Worm (Caenorhabditis elegans) whole organism, L4 larva: Measurements from ENCODE around the gene ZK1236.5.

Experiments used
- D1046.2 ChIP-seq: fragments of 200-800 bp; sonication (Bioruptor generic); IDR thresholded peaks from 2 replicates; pipeline ENCODE4 v1.3.6; 2022; ENCODE audit warnings: missing genetic modification characterization, missing compliant biosample characterization
- F44E2.7 ChIP-seq: fragments of 200-800 bp; sonication (Bioruptor generic); IDR thresholded peaks from 2 replicates; pipeline ENCODE4 v2.1.2; 2022; ENCODE audit warnings: missing genetic modification characterization, missing compliant biosample characterization
- F49E8.2 ChIP-seq: sonication (generic microtip); optimal IDR thresholded peaks from 2 replicates; lab custom pipeline; 2016; ENCODE audit warnings: missing compliant biosample characterization, mild to moderate bottlenecking, missing genetic modification characterization, borderline replicate concordance
- Y48G9A.11 ChIP-seq: fragments of 200-800 bp; sonication (Bioruptor generic); IDR thresholded peaks from 2 replicates; pipeline ENCODE4 v1.3.6; 2022; ENCODE audit warnings: missing genetic modification reagents, missing genetic modification characterization, missing compliant biosample characterization
- Y5F2A.4 ChIP-seq: fragments of 200-800 bp; sonication (Bioruptor generic); optimal IDR thresholded peaks from 2 replicates; lab custom pipeline; 2018; ENCODE audit warnings: mild to moderate bottlenecking, missing genetic modification characterization, missing compliant biosample characterization
- ZK337.2 ChIP-seq: fragments of 200-800 bp; sonication (Bioruptor generic); IDR thresholded peaks from 2 replicates; pipeline ENCODE4 v1.3.6; 2022; ENCODE audit warnings: missing genetic modification reagents, missing genetic modification characterization, missing compliant biosample characterization
- aha-1 ChIP-seq: fragments of 150-350 bp; peaks from one replicate; lab custom pipeline; 2014; ENCODE audit warnings: missing biosample characterization, missing genetic modification characterization
- ceh-28 ChIP-seq: fragments of 150-350 bp; optimal IDR thresholded peaks from 2 replicates; lab custom pipeline; 2014; ENCODE audit warnings: missing biosample characterization, missing genetic modification reagents, missing genetic modification characterization
- ceh-32 ChIP-seq: sonication (generic microtip); optimal IDR thresholded peaks from 2 replicates; lab custom pipeline; 2016; ENCODE audit warnings: mild to moderate bottlenecking, missing genetic modification characterization, missing compliant biosample characterization; ENCODE audit not compliant: poor library complexity
- ceh-62 ChIP-seq: sonication (generic microtip); optimal IDR thresholded peaks from 2 replicates; lab custom pipeline; 2017; ENCODE audit warnings: missing biosample characterization, missing genetic modification characterization
- ctbp-1 ChIP-seq: fragments of 200-800 bp; sonication (Bioruptor generic); IDR thresholded peaks from 2 replicates; pipeline ENCODE4 v1.3.6; 2022; ENCODE audit warnings: missing genetic modification reagents, missing genetic modification characterization, missing compliant biosample characterization
- daf-12 ChIP-seq: fragments of 150-350 bp; optimal IDR thresholded peaks from 2 replicates; lab custom pipeline; 2014; ENCODE audit warnings: missing biosample characterization, missing genetic modification reagents, missing genetic modification characterization
- daf-8 ChIP-seq: fragments of 200-800 bp; sonication (Bioruptor generic); IDR thresholded peaks from 2 replicates; pipeline ENCODE4 v1.3.6; 2022; ENCODE audit warnings: missing genetic modification characterization, missing compliant biosample characterization
- dmd-6 ChIP-seq: fragments of 200-800 bp; sonication (Bioruptor generic); IDR thresholded peaks from 2 replicates; pipeline ENCODE4 v1.3.6; 2022; ENCODE audit warnings: missing genetic modification reagents, missing genetic modification characterization, missing compliant biosample characterization
- dpl-1 ChIP-seq: fragments of 150-350 bp; optimal IDR thresholded peaks from 2 replicates; lab custom pipeline; 2014; ENCODE audit warnings: missing biosample characterization, missing genetic modification reagents, missing genetic modification characterization
- hif-1 ChIP-seq, 2 experiments: sonication (generic microtip); optimal IDR thresholded peaks; 2 replicates each; lab custom pipeline; 2016 to 2017; ENCODE audit warnings: missing compliant biosample characterization in 2 of 2, missing genetic modification characterization in 2 of 2, missing genetic modification reagents in 2 of 2, missing genotype in 2 of 2, mild to moderate bottlenecking in 1 of 2
- hlh-30 ChIP-seq: sonication (generic microtip); optimal IDR thresholded peaks from 2 replicates; lab custom pipeline; 2017; ENCODE audit warnings: antibody characterized with exemption, mild to moderate bottlenecking, missing genetic modification characterization, missing compliant biosample characterization; ENCODE audit not compliant: insufficient read depth
- jun-1 ChIP-seq: fragments of 150-350 bp; optimal IDR thresholded peaks from 2 replicates; lab custom pipeline; 2014; ENCODE audit warnings: missing biosample characterization, missing genetic modification reagents, missing genetic modification characterization
- lim-7 ChIP-seq: fragments of 200-800 bp; sonication (Bioruptor generic); IDR thresholded peaks from 2 replicates; pipeline ENCODE4 v1.3.6; 2022; ENCODE audit warnings: missing genetic modification characterization, missing compliant biosample characterization
- lin-1 ChIP-seq: fragments of 200-800 bp; sonication (Bioruptor generic); IDR thresholded peaks from 2 replicates; pipeline ENCODE4 v1.3.6; 2022; ENCODE audit warnings: missing genetic modification reagents, missing genetic modification characterization, missing compliant biosample characterization
- lin-13 ChIP-seq: fragments of 150-350 bp; optimal IDR thresholded peaks from 2 replicates; lab custom pipeline; 2014; ENCODE audit warnings: missing biosample characterization, missing genetic modification reagents, missing genetic modification characterization
- lin-15B ChIP-seq: fragments of 150-350 bp; sonication (generic microtip); optimal IDR thresholded peaks from 3 replicates; lab custom pipeline; 2014; ENCODE audit warnings: missing biosample characterization, missing genetic modification characterization
- lin-38 ChIP-seq: fragments of 200-800 bp; sonication (Bioruptor generic); IDR thresholded peaks from 2 replicates; pipeline ENCODE4 v1.3.6; 2022; ENCODE audit warnings: missing genetic modification reagents, missing genetic modification characterization, missing compliant biosample characterization
- lir-3 ChIP-seq: sonication (generic microtip); optimal IDR thresholded peaks from 2 replicates; lab custom pipeline; 2016; ENCODE audit warnings: mild to moderate bottlenecking, missing genetic modification characterization, missing compliant biosample characterization
- mdl-1 ChIP-seq, 2 experiments: fragments of 150-350 bp in 1 of 2; sonication (generic microtip) in 1 of 2; optimal IDR thresholded peaks; 2 replicates each; lab custom pipeline; 2014 to 2017; ENCODE audit warnings: missing biosample characterization in 2 of 2, missing genetic modification characterization in 2 of 2
- nhr-25 ChIP-seq: sonication (generic microtip); optimal IDR thresholded peaks from 2 replicates; lab custom pipeline; 2017; ENCODE audit warnings: missing genetic modification characterization, mild to moderate bottlenecking, missing compliant biosample characterization, antibody characterized with exemption, moderate library complexity, borderline replicate concordance; ENCODE audit not compliant: insufficient read depth
- nhr-28 ChIP-seq: fragments of 150-350 bp; optimal IDR thresholded peaks from 2 replicates; lab custom pipeline; 2014; ENCODE audit warnings: missing biosample characterization, missing genetic modification characterization
- nhr-42 ChIP-seq: fragments of 200-800 bp; sonication (Bioruptor generic); IDR thresholded peaks from 2 replicates; pipeline ENCODE4 v1.3.6; 2022; ENCODE audit warnings: missing genetic modification characterization, missing compliant biosample characterization
- nhr-48 ChIP-seq: sonication (generic microtip); optimal IDR thresholded peaks from 2 replicates; lab custom pipeline; 2016; ENCODE audit warnings: mild to moderate bottlenecking, missing genetic modification characterization, missing compliant biosample characterization
- nhr-6 ChIP-seq: fragments of 150-350 bp; optimal IDR thresholded peaks from 2 replicates; lab custom pipeline; 2014; ENCODE audit warnings: missing biosample characterization, missing genetic modification characterization
- pha-4 ChIP-seq, 2 experiments: fragments of 150-350 bp in 1 of 2; fragments of 200-800 bp in 1 of 2; sonication (Bioruptor generic) in 1 of 2; IDR thresholded peaks in 1 of 2; optimal IDR thresholded peaks in 1 of 2; 2 replicates each; pipeline versions ENCODE4 v1.3.6 to Lab custom; 2014 to 2022; ENCODE audit warnings: missing genetic modification characterization in 2 of 2, missing genetic modification reagents in 2 of 2, missing biosample characterization in 1 of 2, missing compliant biosample characterization in 1 of 2
- php-3 ChIP-seq: fragments of 200-800 bp; sonication (Bioruptor generic); IDR thresholded peaks from 2 replicates; pipeline ENCODE4 v1.3.6; 2022; ENCODE audit warnings: missing genetic modification reagents, missing genetic modification characterization, missing compliant biosample characterization
- sdz-12 ChIP-seq: fragments of 200-800 bp; sonication (Bioruptor generic); optimal IDR thresholded peaks from 2 replicates; lab custom pipeline; 2018; ENCODE audit warnings: mild to moderate bottlenecking, missing genetic modification characterization, missing compliant biosample characterization
- set-16 ChIP-seq: fragments of 200-800 bp; sonication (Bioruptor generic); IDR thresholded peaks from 2 replicates; pipeline ENCODE4 v1.3.6; 2022; ENCODE audit warnings: missing genetic modification reagents, missing genetic modification characterization, missing compliant biosample characterization
- snpc-4 ChIP-seq: fragments of 150-350 bp; optimal IDR thresholded peaks from 2 replicates; lab custom pipeline; 2014; ENCODE audit warnings: missing biosample characterization, missing genetic modification characterization
- unc-62 ChIP-seq, 3 experiments: fragments of 150-350 bp in 1 of 3; sonication (generic microtip); optimal IDR thresholded peaks in 2 of 3; peaks in 1 of 3; 1 replicate in 1 of 3; 2 replicates in 2 of 3; lab custom pipeline; 2014 to 2017; ENCODE audit warnings: missing biosample characterization in 3 of 3, missing genetic modification characterization in 3 of 3, missing genetic modification reagents in 3 of 3, missing genotype in 1 of 3
- zag-1 ChIP-seq: fragments of 150-350 bp; optimal IDR thresholded peaks from 2 replicates; lab custom pipeline; 2014; ENCODE audit warnings: missing biosample characterization, missing genetic modification characterization
- zip-11 ChIP-seq: fragments of 200-800 bp; sonication (Bioruptor generic); IDR thresholded peaks from 2 replicates; pipeline ENCODE4 v1.3.6; 2022; ENCODE audit warnings: missing genetic modification characterization, missing compliant biosample characterization
- zip-2 ChIP-seq: fragments of 150-350 bp; optimal IDR thresholded peaks from 2 replicates; lab custom pipeline; 2014; ENCODE audit warnings: missing biosample characterization, missing genetic modification characterization

Gene ZK1236.5

ce11 chrIII:8443557-8444131 lies 11.6 kb upstream of the ZK1236.5 start, which contains the start of gene ufbp-1 (continued):
- TF ChIP-seq zip-11 (0 out of 2 replicates have a peak, but pooled peaks have one; percentile 77), lin-13 (GFP tag; lab: Kevin White, UChicago) (peak; percentile 84), Y48G9A.11 (GFP tag; lab: Robert Waterston, UW) (peak; percentile 79), Y5F2A.4 (peak; percentile 77)
- TF ChIP-seq, all 104 proteins: peak for 61

- 0 out of 2 replicates have a peak, but pooled peaks have one; percentile 28 for TF ChIP-seq nhr-42 (GFP tag; lab: Robert Waterston, UW)
- 0 out of 2 replicates have a peak, but pooled peaks have one; percentile 16 for TF ChIP-seq D1046.2 (GFP tag; lab: Robert Waterston, UW)
- TF ChIP-seq lin-38 (GFP tag; lab: Robert Waterston, UW): peak; percentile 10; the same call in 1 of the 2 replicates
Measured at ce11 chrIII:8441298-8441697, 9.3 kb upstream of the ZK1236.5 start.

ce11 chrIII:8439312-8439711 lies 7.3 kb upstream of the ZK1236.5 start, which contains the start of gene pqn-96:
Gene pqn-96, minus strand, starts transcription at chrIII:8439412.
- TF ChIP-seq nhr-28 (peak; percentile 17), ZK337.2 (no peak), hlh-30 (tag; lab: Kevin White, UChicago) (peak; percentile 17)

ce11 chrIII:8437763-8438414 lies 5.9 kb upstream of the ZK1236.5 start:
- no peak for TF ChIP-seq hif-1 (tag; optimal IDR thresholded peaks at IDR 0.05; lab: Kevin White, UChicago)
- peak in 1 of 2 experiments; percentile 60 for TF ChIP-seq unc-62 (GFP tag; optimal IDR thresholded peaks at IDR 0.05 in 1 of 2; lab: Kevin White, UChicago)
- no peak for TF ChIP-seq unc-62 (tag; optimal IDR thresholded peaks at IDR 0.05; lab: Kevin White, UChicago)
- peak; percentile 70 for TF ChIP-seq aha-1 (tag; lab: Kevin White, UChicago)

- no peak for TF ChIP-seq snpc-4 (tag; lab: Kevin White, UChicago)
- no peak for TF ChIP-seq daf-12 (tag; lab: Kevin White, UChicago)
- TF ChIP-seq mdl-1 (tag; optimal IDR thresholded peaks at IDR 0.05; lab: Kevin White, UChicago): no peak
- TF ChIP-seq nhr-28: no peak
- no peak for TF ChIP-seq php-3 (GFP tag; lab: Robert Waterston, UW)
- TF ChIP-seq F49E8.2 (tag; lab: Kevin White, UChicago): no peak
- no peak for TF ChIP-seq lim-7 (GFP tag; lab: Robert Waterston, UW)
- no peak for TF ChIP-seq lir-3 (tag; lab: Kevin White, UChicago)
- TF ChIP-seq daf-8: no peak
- no peak for TF ChIP-seq jun-1 (tag; lab: Kevin White, UChicago)
- no peak for TF ChIP-seq F44E2.7 (GFP tag; lab: Robert Waterston, UW)
- no peak for TF ChIP-seq sdz-12 (GFP tag; lab: Kevin White, UChicago)
- no peak for TF ChIP-seq lin-1 (GFP tag; lab: Robert Waterston, UW)
- TF ChIP-seq dmd-6 (GFP tag; lab: Robert Waterston, UW): no peak
- TF ChIP-seq nhr-48: no peak
- TF ChIP-seq dpl-1: no peak
- TF ChIP-seq, all 104 proteins: peak for 0
Measured at ce11 chrIII:8435074-8435473, 3.1 kb upstream of the ZK1236.5 start, which contains the start of gene ZK1236.9. Gene ZK1236.9, minus strand, starts transcription at chrIII:8435174.

- no peak for TF ChIP-seq ceh-32 (tag; lab: Kevin White, UChicago)
- no peak for TF ChIP-seq ceh-28 (tag; lab: Kevin White, UChicago)
- TF ChIP-seq daf-12 (tag; lab: Kevin White, UChicago): no peak
- no peak for TF ChIP-seq ceh-62 (tag; lab: Kevin White, UChicago)
- TF ChIP-seq nhr-25: no peak
- TF ChIP-seq lin-15B (tag; lab: Kevin White, UChicago): no peak
- no peak for TF ChIP-seq ctbp-1 (GFP tag; lab: Robert Waterston, UW)
- no peak for TF ChIP-seq unc-62 (GFP tag; optimal IDR thresholded peaks at IDR 0.05 in 1 of 2; lab: Kevin White, UChicago)
- no peak for TF ChIP-seq unc-62 (tag; optimal IDR thresholded peaks at IDR 0.05; lab: Kevin White, UChicago)
- no peak for TF ChIP-seq nhr-6 (tag; lab: Kevin White, UChicago)
- no peak for TF ChIP-seq pha-4 (GFP tag; IDR thresholded peaks at IDR 0.05; lab: Robert Waterston, UW)
- TF ChIP-seq pha-4 (tag; optimal IDR thresholded peaks at IDR 0.05; lab: Kevin White, UChicago): no peak
- TF ChIP-seq zag-1 (tag; lab: Kevin White, UChicago): no peak
- TF ChIP-seq zip-2 (tag; lab: Kevin White, UChicago): no peak
- no peak for TF ChIP-seq set-16 (GFP tag; lab: Robert Waterston, UW)
Measured at ce11 chrIII:8429497-8429896, 2.5 kb downstream of the ZK1236.5 start.
